Fruit fly (Drosophila melanogaster) whole organism, adult: ENCODE data around the gene Las.

ENCODE experiments used
- CG11617 ChIP-seq: fragments of 200-800 bp; sonication (Bioruptor generic); optimal IDR thresholded peaks from 2 replicates; lab custom pipeline; 2017; ENCODE audit warnings: mild to moderate bottlenecking, missing biosample characterization, missing genetic modification reagents, missing genetic modification characterization
- CG12768 ChIP-seq: fragments of 200-800 bp; sonication (Bioruptor generic); optimal IDR thresholded peaks from 2 replicates; lab custom pipeline; 2017; ENCODE audit warnings: missing biosample characterization, missing genetic modification characterization, mild to moderate bottlenecking, moderate library complexity, missing genetic modification reagents
- CG14711 ChIP-seq: fragments of 200-800 bp; sonication (Bioruptor generic); optimal IDR thresholded peaks from 2 replicates; lab custom pipeline; 2018; ENCODE audit warnings: missing biosample characterization, mild to moderate bottlenecking, missing genetic modification characterization, moderate library complexity
- CG1620 ChIP-seq: fragments of 200-800 bp; sonication (Bioruptor generic); optimal IDR thresholded peaks from 2 replicates; lab custom pipeline; 2016; ENCODE audit warnings: missing biosample characterization, missing genetic modification characterization
- CG33017 ChIP-seq: fragments of 200-800 bp; sonication (Bioruptor generic); optimal IDR thresholded peaks from 2 replicates; lab custom pipeline; 2018; ENCODE audit warnings: missing biosample characterization, mild to moderate bottlenecking, missing genetic modification characterization, moderate library complexity
- CG5204 ChIP-seq: fragments of 200-800 bp; sonication (Bioruptor generic); optimal IDR thresholded peaks from 2 replicates; lab custom pipeline; 2016; ENCODE audit warnings: missing biosample characterization, missing genetic modification characterization
- CG7045 ChIP-seq: fragments of 200-800 bp; sonication (Bioruptor generic); optimal IDR thresholded peaks from 2 replicates; lab custom pipeline; 2017; ENCODE audit warnings: missing biosample characterization, mild to moderate bottlenecking, missing genetic modification characterization
- CG7101 ChIP-seq: fragments of 200-800 bp; sonication (Bioruptor generic); optimal IDR thresholded peaks from 2 replicates; lab custom pipeline; 2018; ENCODE audit warnings: missing biosample characterization, mild to moderate bottlenecking, missing genetic modification characterization, moderate library complexity
- Clk ChIP-seq: fragments of 200-800 bp; sonication (Bioruptor generic); optimal IDR thresholded peaks from 2 replicates; lab custom pipeline; 2017; ENCODE audit warnings: missing biosample characterization, missing genetic modification characterization
- Crg-1 ChIP-seq: fragments of 200-800 bp; sonication (Bioruptor generic); optimal IDR thresholded peaks from 2 replicates; lab custom pipeline; 2016; ENCODE audit warnings: missing biosample characterization, missing genetic modification characterization
- Hr96 ChIP-seq: fragments of 200-800 bp; sonication (Bioruptor generic); optimal IDR thresholded peaks from 2 replicates; lab custom pipeline; 2016; ENCODE audit warnings: missing biosample characterization, missing genetic modification characterization
- Mnt ChIP-seq: fragments of 200-800 bp; sonication (Bioruptor generic); optimal IDR thresholded peaks from 2 replicates; lab custom pipeline; 2016; ENCODE audit warnings: missing biosample characterization, mild to moderate bottlenecking, missing genetic modification characterization
- bab1 ChIP-seq: fragments of 200-800 bp; sonication (Bioruptor generic); optimal IDR thresholded peaks from 3 replicates; lab custom pipeline; 2019; ENCODE audit warnings: missing biosample characterization, mild to moderate bottlenecking, missing genetic modification characterization, moderate library complexity
- cic ChIP-seq: fragments of 200-800 bp; sonication (Bioruptor generic); optimal IDR thresholded peaks from 2 replicates; lab custom pipeline; 2017; ENCODE audit warnings: missing biosample characterization, mild to moderate bottlenecking, missing genetic modification characterization, moderate library complexity
- cnc ChIP-seq, 2 experiments: fragments of >200 bp; optimal IDR thresholded peaks; 2 replicates each; lab custom pipeline; 2017
- kay ChIP-seq: fragments of 200-800 bp; sonication (Bioruptor generic); peaks from one replicate; lab custom pipeline; 2016; ENCODE audit warnings: missing biosample characterization, missing genetic modification characterization, borderline replicate concordance
- ovo ChIP-seq: fragments of 200-800 bp; sonication (Bioruptor generic); optimal IDR thresholded peaks from 2 replicates; lab custom pipeline; 2016; ENCODE audit warnings: missing biosample characterization, missing genetic modification characterization
- pad ChIP-seq: fragments of 200-800 bp; sonication (Bioruptor generic); optimal IDR thresholded peaks from 3 replicates; lab custom pipeline; 2017; ENCODE audit warnings: missing biosample characterization, missing genetic modification characterization, mild to moderate bottlenecking, moderate library complexity, missing genetic modification reagents
- tj ChIP-seq: fragments of 200-800 bp; sonication (Bioruptor generic); optimal IDR thresholded peaks from 3 replicates; lab custom pipeline; 2017; ENCODE audit warnings: missing biosample characterization, mild to moderate bottlenecking, missing genetic modification characterization, moderate library complexity
- toe ChIP-seq: fragments of 200-800 bp; sonication (Bioruptor generic); optimal IDR thresholded peaks from 2 replicates; lab custom pipeline; 2016; ENCODE audit warnings: missing biosample characterization, missing genetic modification characterization

The Las gene

dm6 chr3L:20464677-20465076 is 32.5 kb upstream of the Las start, which contains the start of gene atk:
atk (minus strand) TSS chr3L:20464862.
- TF ChIP-seq toe (GFP tag; lab: Kevin White, UChicago): no peak
- TF ChIP-seq bab1 (GFP tag; lab: Kevin White, UChicago): no peak
- TF ChIP-seq pad (GFP tag; lab: Kevin White, UChicago): no peak
- TF ChIP-seq CG7101 (tag; lab: Kevin White, UChicago): no peak
- TF ChIP-seq CG7045 (GFP tag; lab: Kevin White, UChicago): no peak
- TF ChIP-seq Crg-1: no peak
- no peak for TF ChIP-seq Clk (GFP tag; lab: Kevin White, UChicago)
- no peak for TF ChIP-seq CG33017
- no peak for TF ChIP-seq kay (GFP tag; lab: Kevin White, UChicago)
- TF ChIP-seq CG11617: no peak
- no peak for TF ChIP-seq cic (GFP tag; lab: Kevin White, UChicago)
- no peak for TF ChIP-seq Hr96 (GFP tag; lab: Kevin White, UChicago)
- TF ChIP-seq tj (GFP tag; lab: Kevin White, UChicago): no peak
- no peak for TF ChIP-seq CG5204

DNA sequence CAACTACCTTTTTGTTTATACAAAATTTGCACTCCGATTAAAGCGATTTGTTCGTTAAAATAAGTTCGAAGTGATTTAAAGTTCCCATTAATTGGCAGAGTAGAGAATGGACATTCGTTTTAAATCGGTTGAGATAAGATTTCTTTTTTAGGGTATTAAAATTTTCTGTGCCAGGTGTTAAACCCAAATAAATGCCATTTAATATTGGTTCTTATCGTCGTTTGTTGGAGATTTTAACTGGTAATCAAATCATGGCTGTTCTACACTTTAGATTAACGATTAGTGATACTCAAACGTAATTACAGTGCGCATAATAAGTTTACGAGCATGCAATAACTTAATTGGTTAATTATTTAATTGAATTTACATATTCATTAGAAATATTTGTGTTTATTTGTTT is 30.2 kb upstream of the Las start:
- TF ChIP-seq Hr96 (GFP tag; lab: Kevin White, UChicago) (no peak), CG1620 (GFP tag; lab: Kevin White, UChicago) (no peak), toe (GFP tag; lab: Kevin White, UChicago) (no peak), pad (GFP tag; lab: Kevin White, UChicago) (no peak), kay (GFP tag; lab: Kevin White, UChicago) (no peak), ovo (no peak), Crg-1 (no peak), CG7101 (tag; lab: Kevin White, UChicago) (no peak), tj (GFP tag; lab: Kevin White, UChicago) (no peak)

DNA sequence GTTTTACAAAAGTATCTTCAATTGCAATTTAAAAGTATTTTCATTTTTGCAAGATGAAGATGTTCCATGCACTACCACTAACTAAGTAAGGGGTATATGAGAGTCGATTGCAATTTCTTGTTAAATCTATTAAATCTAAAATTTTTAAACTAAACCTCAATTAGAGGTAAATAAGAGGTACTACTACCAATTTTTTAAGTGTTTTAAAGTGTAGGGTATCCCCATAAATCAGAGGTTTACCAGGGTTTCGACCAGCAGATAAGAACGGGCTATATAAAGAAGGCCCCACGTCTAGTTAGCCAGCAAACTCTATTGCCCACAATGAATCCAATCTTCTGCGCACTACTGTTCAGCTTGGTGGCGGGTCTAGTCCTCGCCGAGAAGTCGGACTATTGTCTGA is 28.2 kb upstream of the Las start, which contains the start of gene mag:
TSS of gene mag (plus strand) at position 301 of the 400 bp plus-strand sequence.
- TF ChIP-seq CG14711 (tag; lab: Kevin White, UChicago): no peak
- no peak for TF ChIP-seq CG11617
- no peak for TF ChIP-seq pad (GFP tag; lab: Kevin White, UChicago)
- no peak for TF ChIP-seq CG12768 (GFP tag; lab: Kevin White, UChicago)
- no peak for TF ChIP-seq CG7101 (tag; lab: Kevin White, UChicago)
- TF ChIP-seq ovo: no peak
- TF ChIP-seq CG1620 (GFP tag; lab: Kevin White, UChicago): no peak
- no peak for TF ChIP-seq Clk (GFP tag; lab: Kevin White, UChicago)
- TF ChIP-seq CG33017: no peak
- TF ChIP-seq kay (GFP tag; lab: Kevin White, UChicago): no peak
- TF ChIP-seq CG7045 (GFP tag; lab: Kevin White, UChicago): no peak
- no peak for TF ChIP-seq bab1 (GFP tag; lab: Kevin White, UChicago)
- TF ChIP-seq Crg-1: no peak

dm6 chr3L:20452813-20453682 is 20.9 kb upstream of the Las start, which contains the start of gene CG5199:
CG5199 (minus strand) TSS chr3L:20452864.
- TF ChIP-seq CG33017 (peak; percentile 13), tj (GFP tag; lab: Kevin White, UChicago) (peak; percentile 28), ovo (peak; percentile 34), CG7045 (GFP tag; lab: Kevin White, UChicago) (peak; percentile 55), CG5204 (peak; percentile 26), toe (GFP tag; lab: Kevin White, UChicago) (peak; percentile 53), cnc (optimal IDR thresholded peaks at IDR 0.05; lab: Kevin White, UChicago) (no peak), bab1 (GFP tag; lab: Kevin White, UChicago) (no peak), pad (GFP tag; lab: Kevin White, UChicago) (peak; percentile 49), CG7101 (tag; lab: Kevin White, UChicago) (peak; percentile 71), Clk (GFP tag; lab: Kevin White, UChicago) (no peak), cic (GFP tag; lab: Kevin White, UChicago) (no peak), CG11617 (peak; percentile 72), Crg-1 (peak; percentile 14), kay (GFP tag; lab: Kevin White, UChicago) (no peak), CG12768 (GFP tag; lab: Kevin White, UChicago) (peak; percentile 56), CG14711 (tag; lab: Kevin White, UChicago) (peak; percentile 60), Hr96 (GFP tag; lab: Kevin White, UChicago) (no peak), CG1620 (GFP tag; lab: Kevin White, UChicago) (no peak), Mnt (GFP tag; lab: Kevin White, UChicago) (peak; percentile 83)

- no peak for TF ChIP-seq kay (GFP tag; lab: Kevin White, UChicago)
- TF ChIP-seq cnc (optimal IDR thresholded peaks at IDR 0.05; lab: Kevin White, UChicago): no peak
- TF ChIP-seq bab1 (GFP tag; lab: Kevin White, UChicago): no peak
- TF ChIP-seq ovo: no peak
- TF ChIP-seq CG33017: no peak
- no peak for TF ChIP-seq CG14711 (tag; lab: Kevin White, UChicago)
- no peak for TF ChIP-seq CG11617
- TF ChIP-seq cic (GFP tag; lab: Kevin White, UChicago): no peak
- no peak for TF ChIP-seq tj (GFP tag; lab: Kevin White, UChicago)
- no peak for TF ChIP-seq CG12768 (GFP tag; lab: Kevin White, UChicago)
- TF ChIP-seq CG1620 (GFP tag; lab: Kevin White, UChicago): no peak
- no peak for TF ChIP-seq Mnt (GFP tag; lab: Kevin White, UChicago)
- TF ChIP-seq toe (GFP tag; lab: Kevin White, UChicago): no peak
- TF ChIP-seq Clk (GFP tag; lab: Kevin White, UChicago): no peak
- TF ChIP-seq CG7045 (GFP tag; lab: Kevin White, UChicago): no peak
These were observed 16.6 kb upstream of the Las start for dm6 chr3L:20448773-20449172.
